Worm (Caenorhabditis elegans): ENCODE measurements around the gene Y53G8B.2.

- TF ChIP-seq nhr-25 (tag; optimal IDR thresholded peaks at IDR 0.05; ENCODE audit: borderline replicate concordance, insufficient read depth) (no peak), unc-39 (tag; optimal IDR thresholded peaks at IDR 0.05) (no peak), hlh-11 (tag; optimal IDR thresholded peaks at IDR 0.05) (no peak), lin-13 (GFP tag; optimal IDR thresholded peaks at IDR 0.05) (no peak)
Measured at ce11 chrIII:3138087-3138486, 34.3 kb upstream of the Y53G8B.2 start.
